Worm (Caenorhabditis elegans) whole organism, mixed stage, embryonic: Measurements from ENCODE around the gene abch-1.

ENCODE experiments used
- elt-1 ChIP-seq: sonication (generic microtip); optimal IDR thresholded peaks from 2 replicates; lab custom pipeline; 2017; ENCODE audit warnings: missing genetic modification characterization, mild to moderate bottlenecking, missing compliant biosample characterization, antibody characterized with exemption, moderate library complexity, borderline replicate concordance; ENCODE audit not compliant: insufficient read depth
- elt-3 ChIP-seq: fragments of 150-350 bp; optimal IDR thresholded peaks from 2 replicates; lab custom pipeline; 2014; ENCODE audit warnings: missing biosample characterization, missing genetic modification characterization
- hlh-1 ChIP-seq: fragments of 150-350 bp; optimal IDR thresholded peaks from 2 replicates; lab custom pipeline; 2014; ENCODE audit warnings: missing biosample characterization, missing genetic modification reagents, missing genetic modification characterization
- nhr-12 ChIP-seq: fragments of 150-350 bp; optimal IDR thresholded peaks from 2 replicates; lab custom pipeline; 2014; ENCODE audit warnings: missing biosample characterization, missing genetic modification characterization
- nhr-237 ChIP-seq: fragments of 150-350 bp; optimal IDR thresholded peaks from 2 replicates; lab custom pipeline; 2014; ENCODE audit warnings: missing biosample characterization, missing genetic modification characterization
- nhr-28 ChIP-seq: fragments of 150-350 bp; optimal IDR thresholded peaks from 2 replicates; lab custom pipeline; 2014; ENCODE audit warnings: missing biosample characterization, missing genetic modification characterization
- pha-4 ChIP-seq: fragments of 150-350 bp; optimal IDR thresholded peaks from 2 replicates; lab custom pipeline; 2018; ENCODE audit warnings: missing biosample characterization, missing genetic modification reagents, missing genetic modification characterization
- snpc-4 ChIP-seq: fragments of 150-350 bp; optimal IDR thresholded peaks from 2 replicates; lab custom pipeline; 2014; ENCODE audit warnings: missing biosample characterization, missing genetic modification characterization
- sptf-1 ChIP-seq: sonication (generic microtip); optimal IDR thresholded peaks from 2 replicates; lab custom pipeline; 2017; ENCODE audit warnings: mild to moderate bottlenecking, missing genetic modification characterization, moderate library complexity, missing compliant biosample characterization
- unc-39 ChIP-seq: fragments of 150-350 bp; optimal IDR thresholded peaks from 2 replicates; lab custom pipeline; 2014; ENCODE audit warnings: missing biosample characterization, missing genetic modification characterization
- unc-62 ChIP-seq: fragments of 150-350 bp; optimal IDR thresholded peaks from 2 replicates; lab custom pipeline; 2014; ENCODE audit warnings: missing biosample characterization, missing genetic modification reagents, missing genetic modification characterization

- TF ChIP-seq elt-3 (tag; lab: Kevin White, UChicago) (no peak), unc-39 (no peak), nhr-237 (no peak), nhr-28 (no peak), elt-1 (tag; lab: Kevin White, UChicago) (no peak), hlh-1 (tag; lab: Kevin White, UChicago) (no peak), pha-4 (no peak), nhr-12 (tag; lab: Kevin White, UChicago) (no peak), snpc-4 (no peak), sptf-1 (no peak), unc-62 (GFP tag; lab: Kevin White, UChicago) (no peak)
Measured at ce11 chrII:6502826-6503225, 28.6 kb downstream of the abch-1 start, which contains the start of gene R05G9.1.
